Worm (Caenorhabditis elegans): ENCODE results near the gene F40G9.14.
A peak's percentile ranks its signal among the peaks of the same experiment; 100 is the strongest.

The F40G9.14 gene

DNA sequence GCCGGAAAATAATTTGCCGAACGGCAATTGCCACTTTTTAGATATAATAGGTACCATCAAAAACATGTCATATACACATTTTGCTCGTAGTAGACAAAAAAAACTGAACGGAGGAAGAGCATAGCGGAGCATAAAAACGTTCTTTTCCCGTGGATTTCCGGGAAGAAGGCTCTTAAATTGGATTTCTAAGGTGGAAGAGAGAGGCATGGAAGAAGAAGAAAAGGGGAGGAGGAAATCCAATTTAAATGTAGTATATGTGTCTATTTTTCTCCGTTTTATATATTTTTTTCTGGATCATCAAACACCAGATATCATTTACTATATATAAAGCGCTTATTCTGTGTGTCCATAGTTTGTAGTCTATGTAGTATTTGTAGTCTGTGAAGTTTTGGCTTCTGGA is 33.8 kb upstream of the F40G9.14 start:
- TF ChIP-seq sptf-1 (tag; optimal IDR thresholded peaks at IDR 0.05) (no peak), ces-1 (GFP tag; optimal IDR thresholded peaks at IDR 0.05) (peak; percentile 77)

DNA sequence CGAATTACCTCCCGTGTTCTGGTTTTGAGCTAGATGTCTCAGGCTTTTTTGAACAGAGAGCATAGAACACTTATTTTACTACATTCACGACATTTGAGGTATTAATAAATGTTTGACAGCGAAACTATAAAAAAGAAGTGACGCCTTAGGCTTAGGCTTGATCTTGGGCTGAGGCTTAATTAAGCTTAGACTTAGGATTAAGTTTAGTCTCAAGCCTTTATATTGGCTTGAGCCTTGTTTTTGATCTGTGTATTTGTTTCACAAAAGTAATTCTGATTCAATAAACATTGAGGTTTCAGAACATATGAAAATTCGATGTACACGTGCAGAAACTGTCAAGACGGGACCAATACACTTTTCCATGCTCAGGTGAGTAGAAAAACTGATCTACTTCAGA is 32.1 kb upstream of the F40G9.14 start, which contains the start of gene klp-20:
TSS of gene klp-20 (plus strand) at position 298 of the 397 bp plus-strand sequence.
- no peak for TF ChIP-seq ces-1 (GFP tag; optimal IDR thresholded peaks at IDR 0.05)

DNA sequence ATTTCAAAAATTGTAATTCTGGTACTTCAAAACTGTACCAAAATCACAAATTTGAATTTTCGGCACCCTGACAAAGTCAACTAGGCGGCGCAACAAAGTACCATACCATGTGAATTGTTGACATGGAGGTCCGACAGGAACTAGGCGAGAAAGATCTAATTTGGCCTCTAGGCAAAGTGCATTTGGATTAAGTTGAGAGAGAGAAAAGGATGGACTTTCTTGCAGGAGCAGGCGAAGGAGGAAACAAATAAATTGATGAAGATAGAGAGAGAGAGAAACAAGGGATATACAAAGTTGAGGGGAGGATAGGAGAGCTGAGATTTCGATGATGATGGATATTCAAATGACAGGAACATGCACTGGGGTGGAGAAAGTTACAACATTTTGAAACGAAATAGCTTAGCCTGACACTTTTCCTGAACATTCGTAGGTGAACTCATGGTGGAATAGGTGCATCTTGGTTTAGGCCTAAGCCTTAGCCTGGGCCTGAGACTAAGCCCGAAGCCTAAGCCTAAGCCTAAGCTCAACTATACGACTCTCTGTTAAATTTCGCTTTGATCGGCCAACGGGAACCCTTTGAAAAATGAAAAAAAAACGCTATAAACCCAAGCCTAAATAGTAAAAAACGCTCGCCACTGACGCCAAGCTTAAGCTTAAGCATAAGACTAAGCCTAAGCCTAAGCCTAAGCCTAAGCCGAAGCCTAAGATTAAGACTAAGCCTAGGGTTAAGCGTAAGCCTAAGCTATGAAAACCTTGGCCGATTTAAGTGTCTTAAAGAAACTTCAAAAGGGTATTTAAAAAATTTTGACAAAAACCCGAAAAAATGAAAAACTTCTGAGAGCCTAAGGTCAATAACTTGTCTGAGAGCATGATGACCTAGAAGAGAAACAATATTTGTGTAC is 31.4 kb upstream of the F40G9.14 start:
- TF ChIP-seq zip-8 (tag; optimal IDR thresholded peaks at IDR 0.05) (no peak), ces-1 (GFP tag; optimal IDR thresholded peaks at IDR 0.05) (peak; percentile 98), ceh-39 (tag; optimal IDR thresholded peaks at IDR 0.05) (no peak), unc-62 (GFP tag; optimal IDR thresholded peaks at IDR 0.05) (peak; percentile 67), nhr-28 (tag; optimal IDR thresholded peaks at IDR 0.05) (no peak), mep-1 (tag; optimal IDR thresholded peaks at IDR 0.05) (no peak), mls-2 (tag; optimal IDR thresholded peaks at IDR 0.05) (no peak), pha-4 (tag; optimal IDR thresholded peaks at IDR 0.05) (no peak), ceh-83 (GFP tag; optimal IDR thresholded peaks at IDR 0.05) (no peak)

DNA sequence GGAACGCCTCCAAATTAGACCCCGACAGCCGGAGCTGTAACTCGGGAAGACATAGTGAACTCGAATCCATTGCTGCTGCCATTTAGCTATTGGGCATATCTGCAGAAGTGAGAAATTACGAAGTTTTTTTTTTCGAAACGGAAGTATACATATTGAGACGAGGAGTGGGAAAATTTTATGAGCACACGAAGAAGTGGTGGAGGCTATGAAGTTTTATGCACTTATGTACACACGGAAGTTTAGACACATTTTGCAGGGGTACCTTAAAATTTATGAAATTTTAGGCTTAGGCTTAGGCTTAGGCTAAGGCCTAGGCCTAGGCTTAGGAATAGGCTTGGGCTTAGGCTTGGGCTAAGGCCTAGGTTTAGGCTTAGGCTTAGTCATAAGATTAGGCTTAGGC is 29.4 kb upstream of the F40G9.14 start, which contains the start of gene W10C4.1:
TSS of gene W10C4.1 (minus strand) at position 101 of the 400 bp plus-strand sequence.
- TF ChIP-seq lsy-2 (tag; optimal IDR thresholded peaks at IDR 0.05) (no peak), nhr-12 (tag; optimal IDR thresholded peaks at IDR 0.05) (no peak)

DNA sequence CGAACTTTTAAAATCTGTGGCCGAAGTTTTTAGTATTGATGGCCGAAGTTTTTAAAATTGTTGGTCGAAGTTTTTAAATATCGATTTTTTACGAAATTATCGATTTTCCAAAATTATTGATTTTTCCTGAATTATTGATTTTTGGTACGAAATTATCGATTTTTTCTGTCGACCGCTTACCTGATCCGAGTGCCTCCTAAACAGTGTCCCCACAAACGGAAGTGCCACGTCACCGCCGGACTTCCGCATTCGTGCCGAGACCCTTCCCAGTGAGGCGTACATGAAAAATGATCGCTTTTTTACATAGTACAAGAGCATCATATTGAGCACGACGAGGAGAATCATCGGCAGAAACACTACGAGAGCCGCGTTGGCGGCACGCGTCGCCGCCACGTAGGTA is 26.3 kb upstream of the F40G9.14 start:
- TF ChIP-seq mep-1 (tag; optimal IDR thresholded peaks at IDR 0.05) (no peak), ceh-43 (GFP tag; optimal IDR thresholded peaks at IDR 0.05) (no peak), nhr-28 (tag; optimal IDR thresholded peaks at IDR 0.05) (no peak), ces-1 (GFP tag; optimal IDR thresholded peaks at IDR 0.05) (no peak), sem-2 (GFP tag; optimal IDR thresholded peaks at IDR 0.05) (no peak), elt-1 (tag; optimal IDR thresholded peaks at IDR 0.05; ENCODE audit: borderline replicate concordance, insufficient read depth) (no peak), zip-8 (tag; optimal IDR thresholded peaks at IDR 0.05) (no peak), lin-13 (tag; optimal IDR thresholded peaks at IDR 0.05) (no peak), lin-32 (GFP tag; optimal IDR thresholded peaks at IDR 0.05) (no peak), unc-120 (tag; optimal IDR thresholded peaks at IDR 0.05; ENCODE audit: poor library complexity, severe bottlenecking) (no peak), M03D4.4 (tag; optimal IDR thresholded peaks at IDR 0.05) (no peak), unc-62 (GFP tag; optimal IDR thresholded peaks at IDR 0.05) (no peak), tbx-8 (GFP tag; optimal IDR thresholded peaks at IDR 0.05) (no peak)

DNA sequence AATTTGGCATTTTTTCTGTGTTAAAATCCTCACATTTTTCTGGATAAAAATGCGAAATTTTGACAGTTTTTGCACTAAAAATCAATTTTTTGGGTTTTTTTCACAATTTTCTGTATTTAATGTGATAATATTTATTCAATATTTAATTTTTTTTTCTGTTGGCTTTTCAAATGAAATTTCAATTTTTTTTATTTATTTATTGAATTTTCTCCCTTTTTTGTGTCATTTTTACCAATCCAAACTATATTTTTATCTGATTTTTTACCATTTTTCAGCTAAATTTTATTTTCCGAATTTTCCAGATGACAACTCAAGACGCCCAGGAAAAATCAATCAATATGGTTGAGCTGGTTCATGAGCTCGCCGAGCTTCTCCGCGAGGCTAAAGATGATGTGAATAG is 16.5 kb upstream of the F40G9.14 start, which contains the start of gene F40G9.17:
TSS of gene F40G9.17 (plus strand) at position 301 of the 400 bp plus-strand sequence.
- TF ChIP-seq zip-8 (tag; optimal IDR thresholded peaks at IDR 0.05): no peak
- no peak for TF ChIP-seq nhr-76 (tag; optimal IDR thresholded peaks at IDR 0.05)
- no peak for TF ChIP-seq pha-4 (tag; optimal IDR thresholded peaks at IDR 0.05)
- TF ChIP-seq snpc-4 (tag; optimal IDR thresholded peaks at IDR 0.05): no peak
- TF ChIP-seq ztf-11 (tag; optimal IDR thresholded peaks at IDR 0.05): no peak
- TF ChIP-seq unc-39 (tag; optimal IDR thresholded peaks at IDR 0.05): no peak
- TF ChIP-seq M03D4.4 (tag; optimal IDR thresholded peaks at IDR 0.05): no peak
- no peak for TF ChIP-seq blmp-1 (tag; optimal IDR thresholded peaks at IDR 0.05)
- TF ChIP-seq ces-1 (GFP tag; optimal IDR thresholded peaks at IDR 0.05): no peak
- no peak for TF ChIP-seq sptf-1 (tag; optimal IDR thresholded peaks at IDR 0.05)
- TF ChIP-seq nhr-12 (tag; optimal IDR thresholded peaks at IDR 0.05): no peak
- no peak for TF ChIP-seq flh-1 (GFP tag; optimal IDR thresholded peaks at IDR 0.05)
- TF ChIP-seq ham-2 (GFP tag; optimal IDR thresholded peaks at IDR 0.05): no peak
